Fruit fly (Drosophila melanogaster) whole organism, wandering third instar larva: ENCODE measurements around the gene CG8944.

Source experiments
- Dfd ChIP-seq: fragments of >200 bp; optimal IDR thresholded peaks from 2 replicates; lab custom pipeline; 2017; ENCODE audit warnings: missing biosample characterization, missing genetic modification characterization
- h ChIP-seq: fragments of 200-800 bp; sonication (Bioruptor generic); optimal IDR thresholded peaks from 3 replicates; lab custom pipeline; 2016; ENCODE audit warnings: missing biosample characterization, mild to moderate bottlenecking, missing genetic modification characterization
- sage ChIP-seq: fragments of 200-800 bp; sonication (Bioruptor generic); optimal IDR thresholded peaks from 2 replicates; lab custom pipeline; 2016; ENCODE audit warnings: missing biosample characterization, mild to moderate bottlenecking, missing genetic modification characterization
- usp ChIP-seq: fragments of >200 bp; optimal IDR thresholded peaks from 2 replicates; lab custom pipeline; 2017; ENCODE audit warnings: missing biosample characterization, missing genetic modification characterization

dm6 chrX:15785429-15786239 lies 39.6 kb upstream of the CG8944 start, which contains the start of the genes Paf-AHalpha and mRpS30:
- TF ChIP-seq usp (no peak), Dfd (GFP tag; lab: Kevin White, UChicago) (no peak), sage (no peak), h (no peak)
